Worm (Caenorhabditis elegans) whole organism, L4/young adult: ENCODE results near the gene nfyb-1.

Experiments used
- W03F9.2 ChIP-seq: fragments of 150-350 bp; optimal IDR thresholded peaks from 2 replicates; lab custom pipeline; 2014; ENCODE audit warnings: missing biosample characterization, missing genetic modification characterization
- dao-5 ChIP-seq: sonication (generic microtip); optimal IDR thresholded peaks from 2 replicates; lab custom pipeline; 2016; ENCODE audit warnings: missing genotype, missing genetic modification characterization, moderate library complexity, missing compliant biosample characterization
- him-1 ChIP-seq: sonication (generic microtip); optimal IDR thresholded peaks from 2 replicates; lab custom pipeline; 2016; ENCODE audit warnings: missing genotype, missing genetic modification reagents, missing genetic modification characterization, missing compliant biosample characterization

The nfyb-1 gene

DNA sequence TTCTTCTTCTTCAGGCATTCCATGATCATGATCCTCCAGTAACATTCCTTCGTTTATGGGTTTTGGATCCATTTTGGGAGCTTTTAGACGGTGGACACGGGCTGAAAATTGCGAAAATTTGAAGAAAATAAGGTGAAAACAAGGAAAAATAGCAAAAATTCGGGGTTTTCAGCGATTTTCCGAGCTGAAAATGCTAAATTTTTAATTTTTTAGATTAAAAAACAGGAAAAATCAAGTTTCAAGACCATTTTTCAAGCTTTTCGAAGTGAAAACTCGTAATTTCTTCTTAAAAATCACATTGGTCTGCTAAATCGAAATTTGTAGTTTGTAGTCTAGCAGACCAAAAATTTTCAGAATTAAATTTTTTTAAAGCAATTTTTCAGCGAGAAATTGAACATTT lies at the start of gene nfyb-1:
nfyb-1 (minus strand) TSS at position 101 of the 400 bp plus-strand sequence.
- TF ChIP-seq W03F9.2 (tag; lab: Kevin White, UChicago) (no peak), him-1 (tag; lab: Kevin White, UChicago) (no peak), dao-5 (tag; lab: Kevin White, UChicago) (no peak)

ce11 chrII:515765-516164 lies 48.6 kb upstream of the nfyb-1 start, which contains the start of gene mab-9:
Gene mab-9, plus strand, starts transcription at chrII:516024.
- TF ChIP-seq dao-5 (tag; lab: Kevin White, UChicago) (no peak), him-1 (tag; lab: Kevin White, UChicago) (no peak), W03F9.2 (tag; lab: Kevin White, UChicago) (no peak)

- TF ChIP-seq him-1 (tag; lab: Kevin White, UChicago): no peak
- TF ChIP-seq W03F9.2 (tag; lab: Kevin White, UChicago): no peak
- no peak for TF ChIP-seq dao-5 (tag; lab: Kevin White, UChicago)
Measured at ce11 chrII:512630-513029, 45.5 kb upstream of the nfyb-1 start.

ce11 chrII:511968-512367 lies 44.8 kb upstream of the nfyb-1 start:
- TF ChIP-seq W03F9.2 (tag; lab: Kevin White, UChicago) (no peak), dao-5 (tag; lab: Kevin White, UChicago) (no peak)

ce11 chrII:509230-509629 lies 42.1 kb upstream of the nfyb-1 start, which contains the start of gene srh-105:
Gene srh-105, minus strand, starts transcription at chrII:509330.
- TF ChIP-seq him-1 (tag; lab: Kevin White, UChicago) (no peak), dao-5 (tag; lab: Kevin White, UChicago) (no peak), W03F9.2 (tag; lab: Kevin White, UChicago) (no peak)

DNA sequence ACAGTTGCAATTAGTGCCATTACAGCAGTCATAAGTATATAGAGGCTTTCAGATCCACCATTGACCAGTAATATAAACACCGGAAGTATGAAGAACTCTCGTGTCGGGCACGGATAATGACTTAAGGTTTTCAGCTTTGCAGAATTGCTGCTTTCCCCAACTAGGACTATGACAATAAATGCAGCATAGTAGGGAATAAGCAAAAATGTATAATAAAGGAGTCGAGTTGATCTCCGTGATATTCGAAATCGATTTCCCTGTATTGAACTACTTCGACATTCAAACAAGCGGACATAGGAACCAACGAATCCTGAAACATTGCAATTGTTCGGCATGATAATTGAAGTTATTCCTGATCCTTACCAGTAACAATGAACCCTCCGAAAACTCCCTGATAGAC lies 41.4 kb upstream of the nfyb-1 start:
- TF ChIP-seq W03F9.2 (tag; lab: Kevin White, UChicago): no peak
- no peak for TF ChIP-seq him-1 (tag; lab: Kevin White, UChicago)
- no peak for TF ChIP-seq dao-5 (tag; lab: Kevin White, UChicago)

DNA sequence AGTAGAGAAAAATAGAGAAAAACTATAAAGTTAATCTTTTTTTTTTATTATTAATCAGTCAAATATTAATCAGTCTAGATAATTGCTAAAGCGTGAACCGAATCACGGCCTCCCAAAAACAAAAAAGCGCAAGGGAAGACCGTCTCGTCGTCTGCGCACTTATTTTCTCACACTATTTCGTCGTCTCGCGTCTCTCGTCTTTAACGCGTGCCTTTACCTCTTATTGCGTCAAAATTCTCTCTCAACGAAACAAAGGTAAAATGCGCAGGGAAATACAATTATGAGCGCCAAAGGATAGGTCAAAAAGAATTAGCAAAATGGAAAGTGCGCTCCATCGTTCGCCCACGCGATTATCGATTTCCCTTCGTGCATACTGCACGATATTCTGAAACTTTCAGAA lies 38.9 kb upstream of the nfyb-1 start:
- TF ChIP-seq dao-5 (tag; lab: Kevin White, UChicago) (no peak), him-1 (tag; lab: Kevin White, UChicago) (no peak), W03F9.2 (tag; lab: Kevin White, UChicago) (no peak)

DNA sequence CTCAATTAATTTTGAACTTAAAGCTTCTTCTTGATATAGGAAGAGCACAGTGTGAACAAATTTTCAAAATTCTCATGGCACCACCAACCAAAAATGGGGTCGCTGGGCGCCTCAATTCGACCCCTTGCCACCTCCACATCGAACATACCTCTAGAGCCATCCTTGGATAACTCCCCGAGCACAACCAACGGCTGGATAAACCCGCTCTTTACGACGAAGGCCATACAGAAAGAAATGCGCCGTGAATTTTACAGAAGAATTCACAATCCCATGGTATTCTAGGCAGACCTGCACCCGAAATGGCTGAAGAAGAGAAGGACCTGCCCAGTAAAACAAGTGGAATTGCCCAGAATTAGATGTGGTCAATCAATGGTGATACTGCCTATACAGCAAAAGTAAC lies 35.5 kb upstream of the nfyb-1 start:
- TF ChIP-seq W03F9.2 (tag; lab: Kevin White, UChicago): no peak
- no peak for TF ChIP-seq dao-5 (tag; lab: Kevin White, UChicago)
- no peak for TF ChIP-seq him-1 (tag; lab: Kevin White, UChicago)

- no peak for TF ChIP-seq W03F9.2 (tag; lab: Kevin White, UChicago)
- TF ChIP-seq dao-5 (tag; lab: Kevin White, UChicago): no peak
Measured at ce11 chrII:495124-495523, 28.0 kb upstream of the nfyb-1 start, which contains the start of gene sms-5. Gene sms-5, plus strand, starts transcription at chrII:495424.

- TF ChIP-seq W03F9.2 (tag; lab: Kevin White, UChicago) (peak; percentile 83), dao-5 (tag; lab: Kevin White, UChicago) (no peak), him-1 (tag; lab: Kevin White, UChicago) (no peak)
Measured at ce11 chrII:484328-484916, 17.3 kb upstream of the nfyb-1 start, which contains the start of the genes gldi-1 and prp-21. Gene gldi-1, minus strand, starts transcription at chrII:484378. Gene prp-21, plus strand, starts transcription at chrII:484866.

DNA sequence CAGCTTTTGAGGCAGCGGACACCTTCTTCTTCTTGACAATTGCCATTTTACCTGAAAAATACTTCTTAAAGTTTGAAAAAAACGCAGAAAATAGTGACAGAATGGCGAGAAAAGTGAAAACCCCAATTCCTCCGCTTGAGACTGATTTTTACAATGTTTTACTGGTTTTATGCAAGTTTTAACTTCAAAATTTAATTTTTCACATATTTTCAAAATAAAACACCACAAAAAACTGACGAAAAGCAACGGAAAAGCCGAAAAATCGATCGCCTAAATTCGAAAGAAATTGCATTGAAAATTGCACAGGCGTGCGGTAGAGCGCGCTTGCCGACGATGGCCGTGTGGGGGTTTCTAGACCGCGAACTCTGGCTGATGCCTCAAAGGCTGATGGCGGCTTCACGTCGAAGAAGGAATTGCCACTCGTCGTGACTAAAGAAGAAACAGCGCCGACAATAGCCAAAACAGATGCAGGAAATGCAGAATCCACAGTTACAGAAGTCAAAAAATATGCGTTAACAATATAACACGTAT lies 8.8 kb upstream of the nfyb-1 start, which contains the start of gene nsun-1:
nsun-1 (minus strand) TSS at position 51 of the 531 bp plus-strand sequence.
- TF ChIP-seq dao-5 (tag; lab: Kevin White, UChicago) (no peak), W03F9.2 (tag; lab: Kevin White, UChicago) (peak; percentile 35), him-1 (tag; lab: Kevin White, UChicago) (no peak)

DNA sequence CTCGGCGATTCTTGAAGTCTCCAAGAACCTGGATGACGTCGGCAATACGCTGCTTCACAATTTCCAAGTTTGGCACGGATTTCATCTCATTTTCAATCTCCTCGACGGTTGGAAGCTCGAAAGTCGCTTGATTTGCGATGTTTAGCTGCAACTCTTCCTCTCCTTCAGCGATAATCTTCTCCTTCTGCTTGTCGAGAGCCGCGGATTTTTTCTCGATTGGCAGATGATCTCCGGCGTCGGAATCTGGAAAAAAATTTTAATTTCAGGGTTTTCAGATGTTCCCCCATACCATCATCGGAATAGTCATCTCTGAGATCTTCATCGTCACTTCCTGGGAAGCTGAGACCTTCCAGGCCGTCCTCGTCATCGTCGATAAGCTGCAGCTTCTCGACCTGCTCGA lies 8.1 kb upstream of the nfyb-1 start:
- TF ChIP-seq W03F9.2 (tag; lab: Kevin White, UChicago) (no peak), him-1 (tag; lab: Kevin White, UChicago) (no peak), dao-5 (tag; lab: Kevin White, UChicago) (no peak)

DNA sequence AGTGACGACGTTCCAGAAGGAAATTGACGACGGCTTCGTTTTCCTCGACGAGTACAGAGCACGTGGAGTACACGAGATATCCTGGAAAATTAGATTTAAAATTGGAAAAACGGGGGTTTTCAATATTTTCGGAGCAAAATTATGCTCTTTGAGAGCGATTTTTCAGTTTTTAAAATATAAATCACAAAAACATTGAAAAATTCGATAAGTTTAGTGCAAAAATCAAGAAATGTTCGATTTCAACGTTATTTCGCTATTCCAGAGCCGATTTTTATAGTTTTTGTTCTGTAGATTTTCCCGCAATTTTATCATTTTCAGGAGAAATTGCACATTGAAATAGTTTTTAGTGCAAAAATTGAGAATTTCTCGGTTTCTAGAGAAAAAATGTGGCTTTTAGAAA lies 6.0 kb upstream of the nfyb-1 start, which contains the start of gene W07E6.5:
W07E6.5 (plus strand) TSS at position 301 of the 400 bp plus-strand sequence.
- TF ChIP-seq W03F9.2 (tag; lab: Kevin White, UChicago) (no peak), him-1 (tag; lab: Kevin White, UChicago) (no peak), dao-5 (tag; lab: Kevin White, UChicago) (no peak)

- TF ChIP-seq him-1 (tag; lab: Kevin White, UChicago): no peak
- TF ChIP-seq dao-5 (tag; lab: Kevin White, UChicago): no peak
- no peak for TF ChIP-seq W03F9.2 (tag; lab: Kevin White, UChicago)
Measured at ce11 chrII:470375-470774, 3.2 kb upstream of the nfyb-1 start, which contains the start of gene tomm-22. Gene tomm-22, minus strand, starts transcription at chrII:470475.
